Worm (Caenorhabditis elegans): ENCODE measurements around the gene srv-31.
"Not testable (repeated sequence)": the region's sequence is repeated elsewhere in the genome, so short reads cannot be mapped to it uniquely, and the experiment has no call there.

srv-31 gene

DNA sequence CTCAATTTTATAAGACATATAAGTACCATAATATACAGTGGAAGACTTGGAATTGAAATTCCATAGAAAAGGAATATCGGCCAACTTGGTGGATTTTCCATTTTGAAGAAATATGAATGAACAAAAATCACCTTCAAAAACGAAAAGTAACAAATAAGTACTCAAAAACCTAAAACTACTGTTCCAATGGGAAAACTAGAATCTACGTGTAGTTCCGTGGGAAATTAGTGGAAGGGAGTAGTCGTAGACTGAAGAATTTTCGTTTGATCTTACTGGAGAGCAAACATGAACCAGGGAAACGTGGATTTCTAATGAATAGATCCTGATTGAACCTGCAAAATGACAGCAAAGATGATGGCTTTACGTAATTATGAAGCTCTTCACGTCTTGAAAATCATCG, at the start of gene srv-31:
srv-31 (minus strand) TSS at position 101 of the 400 bp plus-strand sequence.
- TF ChIP-seq ceh-63 (GFP tag; optimal IDR thresholded peaks at IDR 0.05) (no peak), nhr-237 (tag; optimal IDR thresholded peaks at IDR 0.05) (no peak)

DNA sequence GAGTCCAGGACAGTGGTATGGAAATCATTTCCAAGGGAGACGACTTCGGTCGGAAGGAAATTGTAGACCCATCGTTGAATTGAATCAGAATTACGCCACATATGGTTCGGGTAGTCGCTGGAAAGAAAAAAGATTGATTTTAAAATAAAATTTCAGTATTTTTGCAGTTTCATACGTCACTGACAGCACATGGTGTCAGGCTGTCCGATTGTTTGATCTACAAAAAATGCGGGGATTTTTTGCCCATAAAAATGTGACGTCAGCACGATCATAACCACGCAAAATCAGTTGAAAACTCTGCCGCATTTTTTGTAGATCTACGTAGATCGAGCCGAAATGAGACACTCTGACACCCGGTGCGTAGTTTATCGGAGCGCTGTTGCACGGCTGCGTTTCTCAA, 45.5 kb upstream of the srv-31 start, which contains the start of gene Y73B6BL.12:
Y73B6BL.12 (minus strand) TSS at position 101 of the 400 bp plus-strand sequence.
- TF ChIP-seq snpc-4 (tag; optimal IDR thresholded peaks at IDR 0.05); dpl-1 (GFP tag; optimal IDR thresholded peaks at IDR 0.05); ceh-8 (GFP tag; optimal IDR thresholded peaks at IDR 0.05): not testable (repeated sequence)

DNA sequence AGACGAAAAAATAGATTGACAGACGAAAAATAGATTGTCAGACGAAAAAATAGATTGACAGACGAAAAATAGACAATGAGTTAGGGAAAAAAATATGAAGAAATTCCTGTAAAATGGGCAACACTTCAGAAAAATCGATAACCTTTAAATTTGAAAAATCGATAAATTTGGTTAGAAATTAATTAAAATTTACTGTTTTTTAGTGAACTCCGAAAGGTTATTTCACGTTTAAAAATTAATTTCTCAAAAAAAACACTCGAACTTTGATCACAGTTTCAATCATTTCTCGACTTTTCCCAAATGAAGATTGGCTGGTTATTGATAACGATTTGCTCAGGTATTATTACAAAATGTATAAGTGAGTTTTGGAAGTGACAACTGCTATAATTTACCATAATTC, 35.6 kb upstream of the srv-31 start, which contains the start of gene csp-2:
csp-2 (plus strand) TSS at position 301 of the 400 bp plus-strand sequence.
- no peak for TF ChIP-seq mab-9 (GFP tag; IDR thresholded peaks at IDR 0.05)
- no peak for TF ChIP-seq fkh-4 (tag; optimal IDR thresholded peaks at IDR 0.05; ENCODE audit: borderline replicate concordance)
- no peak for TF ChIP-seq aly-2 (tag; optimal IDR thresholded peaks at IDR 0.05)
- no peak for TF ChIP-seq nhr-77 (tag; optimal IDR thresholded peaks at IDR 0.05)
- TF ChIP-seq snu-23 (GFP tag; optimal IDR thresholded peaks at IDR 0.05) = no peak
- no peak for TF ChIP-seq mef-2 (tag; optimal IDR thresholded peaks at IDR 0.05)
- TF ChIP-seq hlh-17 (GFP tag; optimal IDR thresholded peaks at IDR 0.05; ENCODE audit: borderline replicate concordance) = no peak
- no peak for TF ChIP-seq ceh-63 (GFP tag; optimal IDR thresholded peaks at IDR 0.05)
- TF ChIP-seq zag-1 (tag; optimal IDR thresholded peaks at IDR 0.05) = no peak
- TF ChIP-seq nhr-237 (tag; optimal IDR thresholded peaks at IDR 0.05) = no peak
- no peak for TF ChIP-seq nhr-20 (tag; optimal IDR thresholded peaks at IDR 0.05)
- TF ChIP-seq unc-30 (tag; optimal IDR thresholded peaks at IDR 0.05) = no peak
- TF ChIP-seq C16A3.4 (tag; optimal IDR thresholded peaks at IDR 0.05) = no peak
- TF ChIP-seq lin-15B (tag; optimal IDR thresholded peaks at IDR 0.05) = no peak
- TF ChIP-seq ceh-82 (tag; optimal IDR thresholded peaks at IDR 0.05) = no peak

DNA sequence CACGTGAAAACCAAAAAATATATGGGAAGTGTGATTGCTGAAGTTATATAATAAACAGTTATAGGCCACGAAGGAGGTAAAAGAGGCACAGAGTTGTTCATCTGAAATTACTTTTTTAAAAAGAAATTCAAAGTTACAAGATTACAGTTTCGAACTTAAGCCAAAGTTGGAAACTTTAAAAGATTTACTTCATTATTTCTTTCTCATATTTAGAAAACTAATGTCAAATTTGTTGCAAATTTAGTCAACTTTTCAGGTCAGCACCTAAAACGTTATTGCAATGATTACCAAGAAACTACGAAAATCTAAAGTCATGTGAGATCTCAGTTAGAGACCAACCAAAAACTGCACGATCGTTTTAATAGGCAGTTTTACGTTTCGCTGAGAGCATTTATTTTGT, 31.8 kb upstream of the srv-31 start, which contains the start of gene srv-25:
srv-25 (minus strand) TSS at position 101 of the 400 bp plus-strand sequence.
- TF ChIP-seq unc-86 (tag; optimal IDR thresholded peaks at IDR 0.05) (no peak), hpl-2 (GFP tag; optimal IDR thresholded peaks at IDR 0.05) (no peak)

DNA sequence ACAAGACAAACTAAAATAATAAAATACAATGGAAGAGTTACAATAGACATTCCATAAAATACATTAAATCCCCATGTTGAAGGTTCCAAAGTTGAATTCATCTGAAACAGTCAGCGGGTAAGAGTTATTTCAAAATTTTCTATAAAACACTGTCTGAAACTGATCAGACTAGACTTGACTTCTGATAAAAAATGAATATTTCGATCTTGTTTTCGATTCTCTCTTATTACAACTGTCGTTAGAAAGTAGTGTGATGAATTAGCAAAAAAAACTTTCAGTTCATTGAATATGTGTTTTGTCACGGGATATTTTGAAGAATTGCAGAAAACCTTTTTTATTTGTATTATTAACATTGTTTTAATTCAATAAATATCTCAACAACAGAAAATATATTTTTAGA, 29.9 kb upstream of the srv-31 start, which contains the start of gene srv-26:
srv-26 (minus strand) TSS at position 101 of the 400 bp plus-strand sequence.
- TF ChIP-seq tlp-1 (tag; optimal IDR thresholded peaks at IDR 0.05) (no peak), C34B4.2 (tag; optimal IDR thresholded peaks at IDR 0.05) (no peak), pax-3 (tag; optimal IDR thresholded peaks at IDR 0.05) (no peak), unc-98 (GFP tag; IDR thresholded peaks at IDR 0.05) (no peak), nhr-47 (tag; optimal IDR thresholded peaks at IDR 0.05) (no peak), efl-1 (optimal IDR thresholded peaks at IDR 0.05) (no peak), efl-1 (GFP tag; optimal IDR thresholded peaks at IDR 0.05 in 1 of 2) (peak in 1 of 2 experiments; percentile 48), ceh-90 (tag; optimal IDR thresholded peaks at IDR 0.05) (no peak)

DNA sequence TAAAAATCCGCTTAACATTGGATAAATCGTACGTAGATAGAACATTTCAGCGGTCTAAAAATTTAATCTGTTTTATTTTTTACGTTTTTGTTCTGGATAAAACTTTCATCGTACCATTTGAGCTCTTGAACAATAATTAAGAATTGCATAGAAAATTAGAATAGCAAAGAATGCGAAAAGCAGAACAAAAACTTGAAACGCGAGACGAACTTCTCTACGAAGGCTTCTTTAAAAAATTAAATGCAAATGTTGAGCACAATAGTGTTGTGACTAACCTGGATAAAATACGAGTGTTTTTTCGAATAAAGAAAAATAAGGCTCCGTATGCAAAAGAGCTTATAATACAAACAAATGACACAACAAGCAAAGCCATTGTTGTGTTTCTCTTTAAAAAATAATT, 27.7 kb upstream of the srv-31 start:
- TF ChIP-seq ceh-90 (tag; optimal IDR thresholded peaks at IDR 0.05) = no peak
- TF ChIP-seq aly-2 (tag; optimal IDR thresholded peaks at IDR 0.05) = no peak
- no peak for TF ChIP-seq unc-98 (GFP tag; IDR thresholded peaks at IDR 0.05)
- no peak for TF ChIP-seq dsc-1 (tag; optimal IDR thresholded peaks at IDR 0.05)
- TF ChIP-seq pqm-1 (tag; optimal IDR thresholded peaks at IDR 0.05) = no peak
- no peak for TF ChIP-seq zip-4 (GFP tag; optimal IDR thresholded peaks at IDR 0.05)
- TF ChIP-seq lin-13 (GFP tag; optimal IDR thresholded peaks at IDR 0.05) = no peak
- TF ChIP-seq pax-3 (tag; optimal IDR thresholded peaks at IDR 0.05) = no peak
- TF ChIP-seq mab-9 (GFP tag; IDR thresholded peaks at IDR 0.05) = no peak

Measured in whole organism, L1 larva.